Worm (Caenorhabditis elegans): ENCODE results near the gene rbm-26.

DNA sequence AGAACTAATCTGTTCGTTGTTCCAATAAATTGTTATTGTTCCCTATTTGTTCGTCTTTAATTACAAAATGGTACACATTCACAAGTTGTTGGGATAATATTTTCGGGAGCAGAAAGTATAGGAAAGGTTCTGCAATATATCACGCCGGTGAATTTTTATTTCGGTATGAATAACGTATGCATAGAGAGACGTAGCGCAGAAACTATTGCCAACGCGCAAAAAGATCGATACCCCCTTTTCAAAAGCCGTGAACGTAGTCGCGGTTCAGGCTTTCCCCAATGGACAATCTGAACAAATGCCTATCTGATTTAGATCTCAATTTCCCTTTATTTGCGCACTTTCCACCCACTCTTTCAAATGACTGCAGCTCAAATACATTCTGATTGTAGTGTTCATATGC lies 31.2 kb upstream of the rbm-26 start, which contains the start of gene pst-2:
- no peak for TF ChIP-seq nhr-77 (tag; optimal IDR thresholded peaks at IDR 0.05)
- no peak for TF ChIP-seq pha-4 (tag; optimal IDR thresholded peaks at IDR 0.05)
- TF ChIP-seq lin-15B (tag; optimal IDR thresholded peaks at IDR 0.05) = no peak
- no peak for TF ChIP-seq nhr-12 (tag; optimal IDR thresholded peaks at IDR 0.05)
- no peak for TF ChIP-seq elt-1 (tag; optimal IDR thresholded peaks at IDR 0.05)
- TF ChIP-seq nhr-237 (tag; optimal IDR thresholded peaks at IDR 0.05) = no peak

Measured in whole organism, L3 larva.